Fruit fly (Drosophila melanogaster): ENCODE measurements around the gene ksh.
A peak's percentile ranks its signal among the peaks of the same experiment; 100 is the strongest.

Gene ksh

DNA sequence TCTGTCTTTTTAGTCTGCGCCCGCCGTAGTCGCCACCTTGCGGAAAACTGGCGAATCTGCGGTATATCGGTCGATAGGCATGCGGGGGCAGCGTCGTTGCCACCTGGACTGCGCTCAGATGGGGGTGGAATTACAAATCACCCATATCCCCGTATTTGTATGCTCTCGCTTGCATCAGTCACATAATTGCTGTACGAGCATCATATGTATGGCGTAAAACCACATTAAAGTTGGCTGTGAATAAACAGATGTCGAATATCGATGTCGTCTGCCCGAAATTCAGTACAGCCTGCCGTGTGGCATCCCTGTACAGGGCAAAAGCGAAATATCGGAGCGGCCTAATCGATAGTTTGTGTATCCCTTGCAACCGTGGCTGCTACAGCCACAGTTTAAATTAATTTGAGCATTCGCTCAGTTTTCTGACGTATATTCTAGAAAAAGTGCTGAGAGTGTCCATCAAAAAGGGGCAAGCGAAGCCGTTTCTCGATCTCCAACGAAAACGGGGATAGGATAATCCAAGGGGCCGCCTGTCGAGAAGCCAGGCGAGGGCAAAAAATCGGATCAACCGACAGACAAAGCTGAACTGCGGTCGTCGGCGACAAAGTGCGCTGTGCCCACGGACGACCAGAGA lies 27.1 kb upstream of the ksh start, which contains the start of the genes Idh3a and CoRest:
Idh3a (minus strand) TSS at position 58 of the 631 bp plus-strand sequence.
CoRest (plus strand) TSS at position 177 of the 631 bp plus-strand sequence.
- TF ChIP-seq sens (GFP tag) (peak; percentile 47), CG6813 (GFP tag; optimal IDR thresholded peaks at IDR 0.05) (no peak), B-H2 (GFP tag; optimal IDR thresholded peaks at IDR 0.05) (no peak), CG9876 (GFP tag; optimal IDR thresholded peaks at IDR 0.05) (no peak), Optix (GFP tag; IDR thresholded peaks at IDR 0.05) (no peak; the same call in 2 of the 3 replicates), CG10267 (tag; optimal IDR thresholded peaks at IDR 0.05) (peak; percentile 31), dpn (GFP tag; optimal IDR thresholded peaks at IDR 0.05) (peak; percentile 15 to 41), kah (GFP tag; optimal IDR thresholded peaks at IDR 0.05) (no peak), esg (GFP tag; conservative IDR thresholded peaks at IDR 0.05) (no peak), Doc3 (GFP tag; IDR thresholded peaks at IDR 0.05; ENCODE audit: partially characterized antibody) (peak; percentile 53; the same call in 2 of the 3 replicates), CG10209 (GFP tag; optimal IDR thresholded peaks at IDR 0.05) (no peak), CG34224 (GFP tag; IDR thresholded peaks at IDR 0.05; ENCODE audit: partially characterized antibody) (peak; percentile 46; the same call in 2 of the 3 replicates), CG10366 (GFP tag; IDR thresholded peaks at IDR 0.05) (no peak), Ada2b (GFP tag; IDR thresholded peaks at IDR 0.05) (no peak), CG32532 (GFP tag; IDR thresholded peaks at IDR 0.05) (peak; percentile 64), prd (optimal IDR thresholded peaks at IDR 0.05) (no peak), prd (GFP tag; IDR thresholded peaks at IDR 0.05) (peak; percentile 52), CG3847 (GFP tag; IDR thresholded peaks at IDR 0.05) (no peak; the same call in 1 of the 2 replicates), danr (GFP tag; IDR thresholded peaks at IDR 0.05) (no peak), CG17568 (GFP tag; optimal IDR thresholded peaks at IDR 0.05) (no peak), grau (tag; optimal IDR thresholded peaks at IDR 0.05) (peak; percentile 21), CG6683 (GFP tag; optimal IDR thresholded peaks at IDR 0.05) (no peak), CG17912 (GFP tag; optimal IDR thresholded peaks at IDR 0.05) (no peak), trem (tag; optimal IDR thresholded peaks at IDR 0.05) (peak; percentile 34), Bgb (GFP tag; IDR thresholded peaks at IDR 0.05; ENCODE audit: partially characterized antibody) (peak; percentile 63; the same call in 1 of the 2 replicates), CG10654 (GFP tag; optimal IDR thresholded peaks at IDR 0.05) (no peak), usp (GFP tag; optimal IDR thresholded peaks at IDR 0.05) (no peak), CG10321 (GFP tag; IDR thresholded peaks at IDR 0.05) (no peak), ATbp (GFP tag; optimal IDR thresholded peaks at IDR 0.05) (no peak), YL-1 (GFP tag; optimal IDR thresholded peaks at IDR 0.05) (peak; percentile 10), CG30020 (tag; optimal IDR thresholded peaks at IDR 0.05) (peak; percentile 33), croc (GFP tag; conservative IDR thresholded peaks at IDR 0.05) (no peak), sens-2 (GFP tag; IDR thresholded peaks at IDR 0.05) (no peak), CG5180 (GFP tag; optimal IDR thresholded peaks at IDR 0.05) (no peak), ato (GFP tag; IDR thresholded peaks at IDR 0.05; ENCODE audit: partially characterized antibody) (peak; percentile 27; the same call in 1 of the 2 replicates), CG15514 (GFP tag; optimal IDR thresholded peaks at IDR 0.05) (peak; percentile 77), ind (GFP tag; optimal IDR thresholded peaks at IDR 0.05) (peak; percentile 47), CG15479 (GFP tag; optimal IDR thresholded peaks at IDR 0.05) (no peak), CG9215 (GFP tag; IDR thresholded peaks at IDR 0.05) (peak; percentile 54), Dfd (GFP tag; optimal IDR thresholded peaks at IDR 0.05) (no peak), HLH4C (GFP tag; IDR thresholded peaks at IDR 0.05; ENCODE audit: partially characterized antibody) (peak; percentile 71), rib (GFP tag; IDR thresholded peaks at IDR 0.05) (no peak), CG13123 (GFP tag; optimal IDR thresholded peaks at IDR 0.05) (no peak), CG2712 (tag; optimal IDR thresholded peaks at IDR 0.05) (peak; percentile 38), Aef1 (GFP tag; IDR thresholded peaks at IDR 0.05) (no peak), lilli (GFP tag; optimal IDR thresholded peaks at IDR 0.05) (peak; percentile 15), CG12391 (tag; optimal IDR thresholded peaks at IDR 0.05) (no peak), pnt (GFP tag; optimal IDR thresholded peaks at IDR 0.05) (no peak), twi (tag; optimal IDR thresholded peaks at IDR 0.05) (peak; percentile 8), nerfin-1 (tag; optimal IDR thresholded peaks at IDR 0.05) (peak; percentile 14)
